Worm (Caenorhabditis elegans) whole organism, L4 larva: ENCODE results near the gene K01G5.10.
"Not testable (repeated sequence)": the region's sequence is repeated elsewhere in the genome, so short reads cannot be mapped to it uniquely, and the experiment has no call there.

Source experiments
- F10B5.3 ChIP-seq: sonication (generic microtip); optimal IDR thresholded peaks from 2 replicates; lab custom pipeline; 2016; ENCODE audit warnings: mild to moderate bottlenecking, missing genetic modification characterization, missing compliant biosample characterization
- F44E2.7 ChIP-seq: fragments of 200-800 bp; sonication (Bioruptor generic); IDR thresholded peaks from 2 replicates; pipeline ENCODE4 v2.1.2; 2022; ENCODE audit warnings: missing genetic modification characterization, missing compliant biosample characterization
- F49E8.2 ChIP-seq: sonication (generic microtip); optimal IDR thresholded peaks from 2 replicates; lab custom pipeline; 2016; ENCODE audit warnings: missing compliant biosample characterization, mild to moderate bottlenecking, missing genetic modification characterization, borderline replicate concordance
- T26A8.4 ChIP-seq: fragments of 200-800 bp; sonication (Bioruptor generic); IDR thresholded peaks from 2 replicates; pipeline ENCODE4 v1.3.6; 2022; ENCODE audit warnings: missing genetic modification characterization, missing compliant biosample characterization
- Y5F2A.4 ChIP-seq: fragments of 200-800 bp; sonication (Bioruptor generic); optimal IDR thresholded peaks from 2 replicates; lab custom pipeline; 2018; ENCODE audit warnings: mild to moderate bottlenecking, missing genetic modification characterization, missing compliant biosample characterization
- ZK546.5 ChIP-seq, 2 experiments: sonication (generic microtip); optimal IDR thresholded peaks; 2 replicates each; lab custom pipeline; 2017; ENCODE audit warnings: missing biosample characterization in 2 of 2, missing genetic modification characterization in 2 of 2
- aha-1 ChIP-seq: fragments of 150-350 bp; peaks from one replicate; lab custom pipeline; 2014; ENCODE audit warnings: missing biosample characterization, missing genetic modification characterization
- aly-2 ChIP-seq: sonication (generic microtip); optimal IDR thresholded peaks from 2 replicates; lab custom pipeline; 2018; ENCODE audit warnings: missing biosample characterization, missing genetic modification characterization
- arid-1 ChIP-seq: fragments of 200-800 bp; sonication (Bioruptor generic); conservative IDR thresholded peaks from 2 replicates; pipeline ENCODE4 v1.3.6; 2022; ENCODE audit warnings: missing genetic modification reagents, missing genetic modification characterization, missing compliant biosample characterization
- attf-4 ChIP-seq: sonication (generic microtip); optimal IDR thresholded peaks from 3 replicates; lab custom pipeline; 2017; ENCODE audit warnings: missing biosample characterization, missing genetic modification characterization
- ceh-20 ChIP-seq: fragments of 200-800 bp; sonication (Bioruptor generic); IDR thresholded peaks from 2 replicates; pipeline ENCODE4 v1.3.6; 2022; ENCODE audit warnings: missing genetic modification reagents, missing genetic modification characterization, missing compliant biosample characterization
- ceh-28 ChIP-seq: fragments of 150-350 bp; optimal IDR thresholded peaks from 2 replicates; lab custom pipeline; 2014; ENCODE audit warnings: missing biosample characterization, missing genetic modification reagents, missing genetic modification characterization
- ceh-32 ChIP-seq: sonication (generic microtip); optimal IDR thresholded peaks from 2 replicates; lab custom pipeline; 2016; ENCODE audit warnings: mild to moderate bottlenecking, missing genetic modification characterization, missing compliant biosample characterization; ENCODE audit not compliant: poor library complexity
- ceh-62 ChIP-seq: sonication (generic microtip); optimal IDR thresholded peaks from 2 replicates; lab custom pipeline; 2017; ENCODE audit warnings: missing biosample characterization, missing genetic modification characterization
- dmd-6 ChIP-seq: fragments of 200-800 bp; sonication (Bioruptor generic); IDR thresholded peaks from 2 replicates; pipeline ENCODE4 v1.3.6; 2022; ENCODE audit warnings: missing genetic modification reagents, missing genetic modification characterization, missing compliant biosample characterization
- dpl-1 ChIP-seq: fragments of 150-350 bp; optimal IDR thresholded peaks from 2 replicates; lab custom pipeline; 2014; ENCODE audit warnings: missing biosample characterization, missing genetic modification reagents, missing genetic modification characterization
- duxl-1 ChIP-seq: sonication (generic microtip); optimal IDR thresholded peaks from 2 replicates; lab custom pipeline; 2016; ENCODE audit warnings: mild to moderate bottlenecking, missing genetic modification characterization, moderate library complexity, missing compliant biosample characterization; ENCODE audit not compliant: poor library complexity
- egl-27 ChIP-seq: sonication (generic microtip); optimal IDR thresholded peaks from 3 replicates; lab custom pipeline; 2017; ENCODE audit warnings: missing biosample characterization, missing genetic modification reagents, missing genetic modification characterization
- egl-43 ChIP-seq: fragments of 200-800 bp; sonication (Bioruptor generic); IDR thresholded peaks from 2 replicates; pipeline ENCODE4 v1.3.6; 2022; ENCODE audit warnings: missing genetic modification reagents, missing genetic modification characterization, missing compliant biosample characterization
- fkh-10 ChIP-seq: fragments of 150-350 bp; optimal IDR thresholded peaks from 2 replicates; lab custom pipeline; 2014; ENCODE audit warnings: missing biosample characterization, missing genetic modification reagents, missing genetic modification characterization
- gei-8 ChIP-seq: fragments of 200-800 bp; sonication (Bioruptor generic); optimal IDR thresholded peaks from 2 replicates; lab custom pipeline; 2018; ENCODE audit warnings: mild to moderate bottlenecking, missing genetic modification characterization, missing compliant biosample characterization
- hif-1 ChIP-seq, 2 experiments: sonication (generic microtip); optimal IDR thresholded peaks; 2 replicates each; lab custom pipeline; 2016 to 2017; ENCODE audit warnings: missing compliant biosample characterization in 2 of 2, missing genetic modification characterization in 2 of 2, missing genetic modification reagents in 2 of 2, missing genotype in 2 of 2, mild to moderate bottlenecking in 1 of 2
- lin-38 ChIP-seq: fragments of 200-800 bp; sonication (Bioruptor generic); IDR thresholded peaks from 2 replicates; pipeline ENCODE4 v1.3.6; 2022; ENCODE audit warnings: missing genetic modification reagents, missing genetic modification characterization, missing compliant biosample characterization
- madf-5 ChIP-seq, 2 experiments: fragments of 200-800 bp; sonication (Bioruptor generic); IDR thresholded peaks; 2 replicates each; pipeline ENCODE4 v1.3.6; 2022; ENCODE audit warnings: missing compliant biosample characterization in 2 of 2, missing genetic modification characterization in 2 of 2
- madf-9 ChIP-seq: fragments of 200-800 bp; sonication (Bioruptor generic); conservative IDR thresholded peaks from 2 replicates; pipeline ENCODE4 v1.3.6; 2022; ENCODE audit warnings: missing genetic modification reagents, missing genetic modification characterization, missing compliant biosample characterization
- mdl-1 ChIP-seq, 2 experiments: fragments of 150-350 bp in 1 of 2; sonication (generic microtip) in 1 of 2; optimal IDR thresholded peaks; 2 replicates each; lab custom pipeline; 2014 to 2017; ENCODE audit warnings: missing biosample characterization in 2 of 2, missing genetic modification characterization in 2 of 2
- mdt-29 ChIP-seq: fragments of 200-800 bp; sonication (Bioruptor generic); IDR thresholded peaks from 2 replicates; pipeline ENCODE4 v1.3.6; 2022; ENCODE audit warnings: missing genetic modification reagents, missing genetic modification characterization, missing compliant biosample characterization
- mep-1 ChIP-seq: fragments of 150-350 bp; sonication (generic microtip); optimal IDR thresholded peaks from 3 replicates; lab custom pipeline; 2014; ENCODE audit warnings: missing biosample characterization, missing genetic modification characterization
- nhr-6 ChIP-seq: fragments of 150-350 bp; optimal IDR thresholded peaks from 2 replicates; lab custom pipeline; 2014; ENCODE audit warnings: missing biosample characterization, missing genetic modification characterization
- nhr-77 ChIP-seq: fragments of 150-350 bp; optimal IDR thresholded peaks from 2 replicates; lab custom pipeline; 2014; ENCODE audit warnings: missing biosample characterization, missing genetic modification characterization
- pha-4 ChIP-seq, 2 experiments: fragments of 150-350 bp in 1 of 2; fragments of 200-800 bp in 1 of 2; sonication (Bioruptor generic) in 1 of 2; IDR thresholded peaks in 1 of 2; optimal IDR thresholded peaks in 1 of 2; 2 replicates each; pipeline versions ENCODE4 v1.3.6 to Lab custom; 2014 to 2022; ENCODE audit warnings: missing genetic modification characterization in 2 of 2, missing genetic modification reagents in 2 of 2, missing biosample characterization in 1 of 2, missing compliant biosample characterization in 1 of 2
- php-3 ChIP-seq: fragments of 200-800 bp; sonication (Bioruptor generic); IDR thresholded peaks from 2 replicates; pipeline ENCODE4 v1.3.6; 2022; ENCODE audit warnings: missing genetic modification reagents, missing genetic modification characterization, missing compliant biosample characterization
- pqm-1 ChIP-seq: sonication (generic microtip); optimal IDR thresholded peaks from 2 replicates; lab custom pipeline; 2017; ENCODE audit warnings: missing biosample characterization, missing genetic modification characterization
- snpc-1.2 ChIP-seq: fragments of 200-800 bp; sonication (Bioruptor generic); IDR thresholded peaks from 2 replicates; pipeline ENCODE4 v1.3.6; 2022; ENCODE audit warnings: missing genetic modification reagents, missing genetic modification characterization, missing compliant biosample characterization
- spr-1 ChIP-seq: sonication (generic microtip); optimal IDR thresholded peaks from 2 replicates; lab custom pipeline; 2016; ENCODE audit warnings: mild to moderate bottlenecking, missing genetic modification characterization, missing compliant biosample characterization
- tra-1 ChIP-seq: fragments of 200-800 bp; sonication (Bioruptor generic); IDR thresholded peaks from 2 replicates; pipeline ENCODE4 v1.3.6; 2022; ENCODE audit warnings: missing genetic modification reagents, missing genetic modification characterization, missing compliant biosample characterization
- unc-130 ChIP-seq: sonication (generic microtip); optimal IDR thresholded peaks from 2 replicates; lab custom pipeline; 2016; ENCODE audit warnings: missing genetic modification reagents, missing genetic modification characterization, missing compliant biosample characterization
- unc-62 ChIP-seq, 3 experiments: fragments of 150-350 bp in 1 of 3; sonication (generic microtip); optimal IDR thresholded peaks in 2 of 3; peaks in 1 of 3; 1 replicate in 1 of 3; 2 replicates in 2 of 3; lab custom pipeline; 2014 to 2017; ENCODE audit warnings: missing biosample characterization in 3 of 3, missing genetic modification characterization in 3 of 3, missing genetic modification reagents in 3 of 3, missing genotype in 1 of 3
- zag-1 ChIP-seq: fragments of 150-350 bp; optimal IDR thresholded peaks from 2 replicates; lab custom pipeline; 2014; ENCODE audit warnings: missing biosample characterization, missing genetic modification characterization
- zfp-2 ChIP-seq: sonication (generic microtip); optimal IDR thresholded peaks from 2 replicates; lab custom pipeline; 2016; ENCODE audit warnings: mild to moderate bottlenecking, missing genetic modification characterization, missing compliant biosample characterization
- zip-11 ChIP-seq: fragments of 200-800 bp; sonication (Bioruptor generic); IDR thresholded peaks from 2 replicates; pipeline ENCODE4 v1.3.6; 2022; ENCODE audit warnings: missing genetic modification characterization, missing compliant biosample characterization
- ztf-11 ChIP-seq: fragments of 150-350 bp; optimal IDR thresholded peaks from 2 replicates; lab custom pipeline; 2014; ENCODE audit warnings: missing biosample characterization, missing genetic modification characterization
- ztf-7 ChIP-seq: fragments of 150-350 bp; optimal IDR thresholded peaks from 2 replicates; lab custom pipeline; 2014; ENCODE audit warnings: missing biosample characterization, missing genetic modification characterization

The K01G5.10 gene

ce11 chrIII:10754379-10754778 is 3.9 kb downstream of the K01G5.10 start:
- TF ChIP-seq mep-1 (tag; lab: Kevin White, UChicago) (no peak), egl-27 (tag; lab: Kevin White, UChicago) (no peak), egl-43 (GFP tag; lab: Robert Waterston, UW) (no peak), fkh-10 (no peak), spr-1 (tag; lab: Kevin White, UChicago) (no peak)

ce11 chrIII:10750043-10750442 is 8.3 kb downstream of the K01G5.10 start, which contains the start of gene enu-3.6:
Gene enu-3.6 (plus strand): TSS chrIII:10750434.
- TF ChIP-seq lin-38 (GFP tag; lab: Robert Waterston, UW) (peak; percentile 63), egl-43 (GFP tag; lab: Robert Waterston, UW) (0 out of 2 replicates have a peak, but pooled peaks have one; percentile 40), pha-4 (GFP tag; IDR thresholded peaks at IDR 0.05; lab: Robert Waterston, UW) (peak; percentile 52; the same call in 1 of the 2 replicates), T26A8.4 (0 out of 2 replicates have a peak, but pooled peaks have one; percentile 21), F49E8.2 (tag; lab: Kevin White, UChicago) (peak; percentile 7), snpc-1.2 (GFP tag; lab: Robert Waterston, UW) (0 out of 2 replicates have a peak, but pooled peaks have one; percentile 17), arid-1 (GFP tag; lab: Robert Waterston, UW) (0 out of 2 replicates have a peak, but pooled peaks have one; percentile 62)
- not testable (repeated sequence) for TF ChIP-seq pha-4 (tag; optimal IDR thresholded peaks at IDR 0.05; lab: Kevin White, UChicago)

- TF ChIP-seq ztf-7 (tag; lab: Kevin White, UChicago) = no peak
- TF ChIP-seq dmd-6 (GFP tag; lab: Robert Waterston, UW) = peak; percentile 58
- TF ChIP-seq nhr-6 (tag; lab: Kevin White, UChicago) = peak; percentile 33
- no peak for TF ChIP-seq tra-1 (GFP tag; lab: Robert Waterston, UW)
- no peak for TF ChIP-seq pha-4 (GFP tag; IDR thresholded peaks at IDR 0.05; lab: Robert Waterston, UW)
- TF ChIP-seq pha-4 (tag; optimal IDR thresholded peaks at IDR 0.05; lab: Kevin White, UChicago) = peak; percentile 25
- TF ChIP-seq arid-1 (GFP tag; lab: Robert Waterston, UW) = peak; percentile 39; the same call in 1 of the 2 replicates
- TF ChIP-seq ceh-62 = no peak
- TF ChIP-seq nhr-77 (tag; lab: Kevin White, UChicago) = no peak
- TF ChIP-seq hif-1 (tag; optimal IDR thresholded peaks at IDR 0.05; lab: Kevin White, UChicago) = peak in 1 of 2 experiments; percentile 54
- TF ChIP-seq unc-62 (GFP tag; optimal IDR thresholded peaks at IDR 0.05 in 1 of 2; lab: Kevin White, UChicago) = peak in 1 of 2 experiments; percentile 65
- no peak for TF ChIP-seq unc-62 (tag; optimal IDR thresholded peaks at IDR 0.05; lab: Kevin White, UChicago)
- TF ChIP-seq ZK546.5 (tag; optimal IDR thresholded peaks at IDR 0.05; lab: Kevin White, UChicago) = no peak
- TF ChIP-seq aha-1 = peak; percentile 98
- no peak for TF ChIP-seq duxl-1
- no peak for TF ChIP-seq attf-4 (tag; lab: Kevin White, UChicago)
- no peak for TF ChIP-seq ceh-20 (GFP tag; lab: Robert Waterston, UW)
- TF ChIP-seq Y5F2A.4 (GFP tag; lab: Kevin White, UChicago) = no peak
- TF ChIP-seq zfp-2 = no peak
- TF ChIP-seq fkh-10 = no peak
- TF ChIP-seq ztf-11 (tag; lab: Kevin White, UChicago) = no peak
- TF ChIP-seq snpc-1.2 (GFP tag; lab: Robert Waterston, UW) = no peak
- peak; percentile 86 for TF ChIP-seq lin-38 (GFP tag; lab: Robert Waterston, UW)
- TF ChIP-seq pqm-1 = no peak
- peak; percentile 48 for TF ChIP-seq ceh-28 (tag; lab: Kevin White, UChicago)
- no peak for TF ChIP-seq aly-2 (tag; lab: Kevin White, UChicago)
- TF ChIP-seq gei-8 (GFP tag; lab: Kevin White, UChicago) = no peak
- TF ChIP-seq madf-5 (GFP tag; IDR thresholded peaks at IDR 0.05; lab: Robert Waterston, UW) = no peak
- no peak for TF ChIP-seq ceh-32 (tag; lab: Kevin White, UChicago)
- TF ChIP-seq zag-1 (tag; lab: Kevin White, UChicago) = no peak
- TF ChIP-seq madf-9 = 0 out of 2 replicates have a peak, but pooled peaks have one; percentile 19
- no peak for TF ChIP-seq F44E2.7 (GFP tag; lab: Robert Waterston, UW)
- peak in 1 of 2 experiments; percentile 45 for TF ChIP-seq mdl-1 (tag; optimal IDR thresholded peaks at IDR 0.05; lab: Kevin White, UChicago)
- TF ChIP-seq mdt-29 (GFP tag; lab: Robert Waterston, UW) = no peak
- peak; percentile 87 for TF ChIP-seq dpl-1 (GFP tag; lab: Kevin White, UChicago)
- no peak for TF ChIP-seq zip-11 (GFP tag; lab: Robert Waterston, UW)
- no peak for TF ChIP-seq php-3 (GFP tag; lab: Robert Waterston, UW)
- TF ChIP-seq F10B5.3 (tag; lab: Kevin White, UChicago) = no peak
- peak; percentile 86 for TF ChIP-seq unc-130 (GFP tag; lab: Kevin White, UChicago)
Observed at ce11 chrIII:10747620-10748479, 10.5 kb downstream of the K01G5.10 start, which contains the start of the genes ran-1 and dkc-1. Gene ran-1 (minus strand): TSS chrIII:10747728. Gene dkc-1 (plus strand): TSS chrIII:10748429.
